Fruit fly (Drosophila melanogaster) whole organism, embryonic: ENCODE results near the gene bnl.

Experiments
- CG10543 ChIP-seq: fragments of 200-800 bp; sonication (Bioruptor generic); optimal IDR thresholded peaks from 3 replicates; lab custom pipeline; 2017; ENCODE audit warnings: missing biosample characterization, mild to moderate bottlenecking, missing genetic modification characterization, moderate library complexity
- CG12219 ChIP-seq: fragments of 200-800 bp; sonication (Bioruptor generic); optimal IDR thresholded peaks from 3 replicates; lab custom pipeline; 2018; ENCODE audit warnings: missing biosample characterization, mild to moderate bottlenecking, missing genetic modification characterization
- CG12299 ChIP-seq: fragments of 200-800 bp; sonication (Bioruptor generic); optimal IDR thresholded peaks from 2 replicates; lab custom pipeline; 2018; ENCODE audit warnings: missing biosample characterization, mild to moderate bottlenecking, missing genetic modification characterization
- CG12769 ChIP-seq: fragments of 200-800 bp; sonication (Bioruptor generic); optimal IDR thresholded peaks from 2 replicates; lab custom pipeline; 2019; ENCODE audit warnings: missing biosample characterization, mild to moderate bottlenecking, missing genetic modification characterization, moderate library complexity
- CG13775 ChIP-seq: fragments of 200-800 bp; sonication (Bioruptor generic); optimal IDR thresholded peaks from 3 replicates; lab custom pipeline; 2017; ENCODE audit warnings: missing biosample characterization, mild to moderate bottlenecking, missing genetic modification characterization
- CG14441 ChIP-seq: fragments of 200-800 bp; sonication (Bioruptor generic); IDR thresholded peaks from 2 replicates; pipeline ENCODE4 v1.3.6; 2022; ENCODE audit warnings: missing biosample characterization, missing genetic modification characterization
- CG14667 ChIP-seq: fragments of 200-800 bp; sonication (Bioruptor generic); IDR thresholded peaks from 2 replicates; pipeline ENCODE4 v1.3.6; 2022; ENCODE audit warnings: missing biosample characterization, missing genetic modification characterization
- CG14965 ChIP-seq: fragments of 200-800 bp; sonication (Bioruptor generic); optimal IDR thresholded peaks from 2 replicates; lab custom pipeline; 2016; ENCODE audit warnings: missing biosample characterization, missing genetic modification characterization, borderline replicate concordance
- CG1603 ChIP-seq: fragments of 200-800 bp; sonication (Bioruptor generic); optimal IDR thresholded peaks from 2 replicates; lab custom pipeline; 2019; ENCODE audit warnings: missing biosample characterization, mild to moderate bottlenecking, missing genetic modification characterization, moderate library complexity
- CG2199 ChIP-seq: fragments of 200-800 bp; sonication (Bioruptor generic); IDR thresholded peaks from 3 replicates; pipeline ENCODE4 v1.3.6; 2022; ENCODE audit warnings: missing biosample characterization, missing genetic modification characterization
- CG31388 ChIP-seq: fragments of 200-800 bp; sonication (Bioruptor generic); optimal IDR thresholded peaks from 2 replicates; lab custom pipeline; 2016; ENCODE audit warnings: missing biosample characterization, missing genetic modification characterization
- CG4328 ChIP-seq: fragments of 200-800 bp; sonication (Bioruptor generic); optimal IDR thresholded peaks from 3 replicates; lab custom pipeline; 2017; ENCODE audit warnings: missing biosample characterization, missing genetic modification reagents, missing genetic modification characterization
- CG6175 ChIP-seq: fragments of 200-800 bp; sonication (Bioruptor generic); IDR thresholded peaks from 3 replicates; pipeline ENCODE4 v1.3.6; 2022; ENCODE audit warnings: missing biosample characterization, missing genetic modification characterization
- CG6254 ChIP-seq: fragments of 200-800 bp; sonication (Bioruptor generic); optimal IDR thresholded peaks from 3 replicates; lab custom pipeline; 2017; ENCODE audit warnings: mild to moderate bottlenecking, missing biosample characterization, missing genetic modification reagents, missing genetic modification characterization
- CG6683 ChIP-seq: fragments of 200-800 bp; sonication (Bioruptor generic); optimal IDR thresholded peaks from 2 replicates; lab custom pipeline; 2017; ENCODE audit warnings: missing biosample characterization, mild to moderate bottlenecking, missing genetic modification characterization, missing genetic modification reagents
- CG6689 ChIP-seq: fragments of 200-800 bp; sonication (Bioruptor generic); IDR thresholded peaks from 2 replicates; pipeline ENCODE4 v1.3.6; 2022; ENCODE audit warnings: missing biosample characterization, missing genetic modification characterization
- CG7357 ChIP-seq: fragments of 200-800 bp; sonication (Bioruptor generic); IDR thresholded peaks from 3 replicates; pipeline ENCODE4 v1.3.6; 2022; ENCODE audit warnings: missing biosample characterization, missing genetic modification characterization
- CG7745 ChIP-seq: fragments of 200-800 bp; sonication (Bioruptor generic); optimal IDR thresholded peaks from 2 replicates; lab custom pipeline; 2018; ENCODE audit warnings: missing biosample characterization, mild to moderate bottlenecking, missing genetic modification characterization, moderate library complexity
- CG8478 ChIP-seq: fragments of >200 bp; optimal IDR thresholded peaks from 2 replicates; lab custom pipeline; 2018
- CTCF ChIP-seq: fragments of 200-800 bp; sonication (Bioruptor generic); optimal IDR thresholded peaks from 2 replicates; lab custom pipeline; 2017; ENCODE audit warnings: missing biosample characterization, mild to moderate bottlenecking, missing genetic modification characterization, moderate library complexity
- Elba2 ChIP-seq: fragments of 200-800 bp; sonication (Bioruptor generic); optimal IDR thresholded peaks from 3 replicates; lab custom pipeline; 2016; ENCODE audit warnings: missing biosample characterization, missing genetic modification characterization
- Ets65A ChIP-seq: fragments of 200-800 bp; sonication (Bioruptor generic); peaks from one replicate; lab custom pipeline; 2016; ENCODE audit warnings: missing biosample characterization, missing genetic modification characterization
- H15 ChIP-seq: fragments of 200-800 bp; sonication (Bioruptor generic); IDR thresholded peaks from 3 replicates; pipeline ENCODE4 v1.3.6; 2022; ENCODE audit warnings: missing biosample characterization, missing genetic modification characterization
- HLH4C ChIP-seq: fragments of 200-800 bp; sonication (Bioruptor generic); IDR thresholded peaks from 3 replicates; pipeline ENCODE4 v1.3.6; 2022; ENCODE audit warnings: missing biosample characterization, missing genetic modification characterization; ENCODE audit not compliant: partially characterized antibody
- Hand ChIP-seq: fragments of 200-800 bp; sonication (Bioruptor generic); optimal IDR thresholded peaks from 2 replicates; lab custom pipeline; 2017; ENCODE audit warnings: mild to moderate bottlenecking, missing biosample characterization, missing genetic modification reagents, missing genetic modification characterization
- Hr51 ChIP-seq, 2 experiments: fragments of 200-800 bp; sonication (Bioruptor generic); optimal IDR thresholded peaks; 2 replicates in 1 of 2; 3 replicates in 1 of 2; lab custom pipeline; 2016 to 2018; ENCODE audit warnings: missing biosample characterization in 2 of 2, missing genetic modification characterization in 2 of 2, mild to moderate bottlenecking in 1 of 2, moderate library complexity in 1 of 2
- Myb ChIP-seq: fragments of 200-800 bp; sonication (Bioruptor generic); optimal IDR thresholded peaks from 2 replicates; lab custom pipeline; 2016; ENCODE audit warnings: missing biosample characterization, missing genetic modification characterization
- NK7.1 ChIP-seq: fragments of 200-800 bp; sonication (Bioruptor generic); optimal IDR thresholded peaks from 3 replicates; lab custom pipeline; 2016; ENCODE audit warnings: missing biosample characterization, missing genetic modification characterization
- Rfx ChIP-seq: fragments of 200-800 bp; sonication (Bioruptor generic); IDR thresholded peaks from 2 replicates; pipeline ENCODE4 v1.3.6; 2022; ENCODE audit warnings: missing biosample characterization, missing genetic modification characterization
- Side ChIP-seq: fragments of 200-800 bp; sonication (Bioruptor generic); optimal IDR thresholded peaks from 2 replicates; lab custom pipeline; 2016; ENCODE audit warnings: missing biosample characterization, missing genetic modification characterization
- Xbp1 ChIP-seq: fragments of 200-800 bp; sonication (Bioruptor generic); optimal IDR thresholded peaks from 3 replicates; lab custom pipeline; 2016; ENCODE audit warnings: missing biosample characterization, mild to moderate bottlenecking, missing genetic modification characterization
- ac ChIP-seq: fragments of 200-800 bp; sonication (Bioruptor generic); optimal IDR thresholded peaks from 3 replicates; lab custom pipeline; 2017; ENCODE audit warnings: missing biosample characterization, mild to moderate bottlenecking, missing genetic modification characterization
- bsh ChIP-seq, 2 experiments: fragments of 200-800 bp; sonication (Bioruptor generic); optimal IDR thresholded peaks; 2 replicates each; lab custom pipeline; 2017 to 2018; ENCODE audit warnings: mild to moderate bottlenecking in 2 of 2, missing biosample characterization in 2 of 2, missing genetic modification characterization in 2 of 2, moderate library complexity in 1 of 2
- chif ChIP-seq, 2 experiments: fragments of 200-800 bp; sonication (Bioruptor generic); optimal IDR thresholded peaks; 3 replicates each; lab custom pipeline; 2016; ENCODE audit warnings: missing biosample characterization in 2 of 2, missing genetic modification characterization in 2 of 2
- emc ChIP-seq: fragments of 200-800 bp; sonication (Bioruptor generic); optimal IDR thresholded peaks from 2 replicates; lab custom pipeline; 2016; ENCODE audit warnings: missing biosample characterization, missing genetic modification characterization
- exex ChIP-seq: fragments of 200-800 bp; sonication (Bioruptor generic); optimal IDR thresholded peaks from 4 replicates; lab custom pipeline; 2018; ENCODE audit warnings: missing biosample characterization, mild to moderate bottlenecking, missing genetic modification characterization, moderate library complexity
- fd102C ChIP-seq: fragments of 200-800 bp; sonication (Bioruptor generic); optimal IDR thresholded peaks from 2 replicates; lab custom pipeline; 2018; ENCODE audit warnings: missing biosample characterization, mild to moderate bottlenecking, missing genetic modification characterization, moderate library complexity
- fu2 ChIP-seq: fragments of 200-800 bp; sonication (Bioruptor generic); optimal IDR thresholded peaks from 2 replicates; lab custom pipeline; 2016; ENCODE audit warnings: missing biosample characterization, missing genetic modification characterization
- ind ChIP-seq: fragments of 200-800 bp; sonication (Bioruptor generic); optimal IDR thresholded peaks from 3 replicates; lab custom pipeline; 2016; ENCODE audit warnings: missing biosample characterization, missing genetic modification characterization
- klu ChIP-seq: fragments of 200-800 bp; sonication (Bioruptor generic); IDR thresholded peaks from 2 replicates; pipeline ENCODE4 v1.3.6; 2022; ENCODE audit warnings: missing biosample characterization, missing genetic modification characterization
- kni ChIP-seq: fragments of 200-800 bp; sonication (Bioruptor generic); optimal IDR thresholded peaks from 3 replicates; lab custom pipeline; 2017; ENCODE audit warnings: mild to moderate bottlenecking, missing biosample characterization, missing genetic modification reagents, missing genetic modification characterization
- nmo ChIP-seq: fragments of 200-800 bp; sonication (Bioruptor generic); optimal IDR thresholded peaks from 2 replicates; lab custom pipeline; 2018; ENCODE audit warnings: missing biosample characterization, mild to moderate bottlenecking, missing genetic modification characterization, moderate library complexity
- p53 ChIP-seq: fragments of 200-800 bp; sonication (Bioruptor generic); optimal IDR thresholded peaks from 2 replicates; lab custom pipeline; 2016; ENCODE audit warnings: missing biosample characterization, missing genetic modification characterization
- peb ChIP-seq: fragments of 200-800 bp; sonication (Bioruptor generic); IDR thresholded peaks from 2 replicates; pipeline ENCODE4 v1.3.6; 2022; ENCODE audit warnings: missing biosample characterization, missing genetic modification characterization
- pfk ChIP-seq: fragments of 200-800 bp; sonication (Bioruptor generic); optimal IDR thresholded peaks from 2 replicates; lab custom pipeline; 2018; ENCODE audit warnings: missing biosample characterization, mild to moderate bottlenecking, missing genetic modification characterization, moderate library complexity
- pnt ChIP-seq: fragments of 200-800 bp; sonication (Bioruptor generic); optimal IDR thresholded peaks from 3 replicates; lab custom pipeline; 2016; ENCODE audit warnings: missing biosample characterization, missing genetic modification characterization
- salm ChIP-seq: fragments of 200-800 bp; sonication (Bioruptor generic); optimal IDR thresholded peaks from 2 replicates; lab custom pipeline; 2018; ENCODE audit warnings: missing biosample characterization, mild to moderate bottlenecking, missing genetic modification characterization
- sim ChIP-seq: fragments of 200-800 bp; sonication (Bioruptor generic); IDR thresholded peaks from 2 replicates; pipeline ENCODE4 v1.3.6; 2022; ENCODE audit warnings: missing biosample characterization, missing genetic modification characterization
- sob ChIP-seq: fragments of 200-800 bp; sonication (Bioruptor generic); IDR thresholded peaks from 2 replicates; pipeline ENCODE4 v1.3.6; 2022; ENCODE audit warnings: missing biosample characterization, missing genetic modification characterization
- tgo ChIP-seq: fragments of 200-800 bp; sonication (Bioruptor generic); IDR thresholded peaks from 3 replicates; pipeline ENCODE4 v1.3.6; 2022; ENCODE audit warnings: missing biosample characterization, missing genetic modification characterization
- unc-4 ChIP-seq: fragments of 200-800 bp; sonication (Bioruptor generic); IDR thresholded peaks from 2 replicates; pipeline ENCODE4 v1.3.6; 2022; ENCODE audit warnings: missing biosample characterization, missing genetic modification characterization; ENCODE audit not compliant: partially characterized antibody

bnl gene

DNA sequence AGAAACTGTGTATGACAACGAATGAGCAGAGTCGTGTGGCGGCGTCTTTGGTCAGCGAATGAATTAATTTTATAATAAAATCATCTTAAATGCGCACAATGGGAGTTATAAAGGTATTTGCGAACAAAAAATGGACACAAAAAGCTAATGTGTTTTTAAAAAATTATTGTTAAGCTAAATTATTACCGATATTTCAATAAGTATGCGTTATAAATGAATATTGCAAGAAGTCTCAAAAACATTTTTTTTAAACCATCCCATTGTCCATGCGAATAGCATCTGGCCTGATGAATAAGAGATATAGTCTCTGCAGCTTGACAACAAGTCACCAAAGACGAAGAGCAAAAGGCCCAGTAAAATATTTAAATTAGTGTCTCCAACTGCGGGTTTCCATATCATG lies 5.6 kb downstream of the bnl start (continued):
- TF ChIP-seq CG14441 (GFP tag; lab: Robert Waterston, UW) (peak; percentile 80), CG10543 (GFP tag; lab: Kevin White, UChicago) (no peak), CG7745 (tag; lab: Kevin White, UChicago) (no peak), sim (GFP tag; lab: Robert Waterston, UW) (no peak), Side (peak; percentile 16), CG6683 (GFP tag; lab: Kevin White, UChicago) (peak; percentile 14), nmo (GFP tag; lab: Kevin White, UChicago) (peak; percentile 14), CG12299 (peak; percentile 41), CG8478 (no peak), Xbp1 (peak; percentile 59), H15 (GFP tag; lab: Robert Waterston, UW) (no peak), CG31388 (GFP tag; lab: Kevin White, UChicago) (no peak), CG13775 (GFP tag; lab: Kevin White, UChicago) (no peak), NK7.1 (GFP tag; lab: Kevin White, UChicago) (peak; percentile 33), CG6175 (GFP tag; lab: Robert Waterston, UW) (0 out of 3 replicates have a peak, but pooled peaks have one; percentile 22), CG4328 (GFP tag; lab: Kevin White, UChicago) (no peak), exex (tag; lab: Kevin White, UChicago) (no peak), CG2199 (no peak), pnt (GFP tag; lab: Kevin White, UChicago) (peak; percentile 3), peb (GFP tag; lab: Robert Waterston, UW) (no peak), CG6254 (no peak), Hand (GFP tag; lab: Kevin White, UChicago) (no peak), Elba2 (no peak), ac (GFP tag; lab: Kevin White, UChicago) (no peak), CG12769 (tag; lab: Kevin White, UChicago) (peak; percentile 46), fd102C (GFP tag; lab: Kevin White, UChicago) (no peak), Myb (GFP tag; lab: Kevin White, UChicago) (peak; percentile 40), CG14965 (no peak), emc (no peak), CG14667 (GFP tag; lab: Robert Waterston, UW) (no peak), unc-4 (no peak), CTCF (GFP tag; lab: Kevin White, UChicago) (no peak), CG6689 (GFP tag; lab: Robert Waterston, UW) (peak; percentile 77), bsh (GFP tag; optimal IDR thresholded peaks at IDR 0.05; lab: Kevin White, UChicago) (peak in 1 of 2 experiments; percentile 60), kni (GFP tag; lab: Kevin White, UChicago) (no peak), Hr51 (GFP tag; optimal IDR thresholded peaks at IDR 0.05; lab: Kevin White, UChicago) (peak in 1 of 2 experiments; percentile 84), chif (GFP tag; optimal IDR thresholded peaks at IDR 0.05; lab: Kevin White, UChicago) (peak; percentile 25 to 38), klu (GFP tag; lab: Robert Waterston, UW) (peak; percentile 49; the same call in 1 of the 2 replicates), ind (GFP tag; lab: Kevin White, UChicago) (peak; percentile 50), p53 (GFP tag; lab: Kevin White, UChicago) (no peak), HLH4C (GFP tag; lab: Robert Waterston, UW) (no peak), tgo (GFP tag; lab: Robert Waterston, UW) (peak; percentile 71), fu2 (GFP tag; lab: Kevin White, UChicago) (no peak), Rfx (GFP tag; lab: Robert Waterston, UW) (peak; percentile 85), sob (GFP tag; lab: Robert Waterston, UW) (peak; percentile 72), Ets65A (GFP tag; lab: Kevin White, UChicago) (peak; percentile 88), CG7357 (0 out of 3 replicates have a peak, but pooled peaks have one; percentile 33), salm (tag; lab: Kevin White, UChicago) (peak; percentile 90), CG12219 (GFP tag; lab: Kevin White, UChicago) (peak; percentile 61), CG1603 (peak; percentile 81), pfk (GFP tag; lab: Kevin White, UChicago) (no peak)
